Worm (Caenorhabditis elegans): ENCODE measurements around the gene srd-63.

DNA sequence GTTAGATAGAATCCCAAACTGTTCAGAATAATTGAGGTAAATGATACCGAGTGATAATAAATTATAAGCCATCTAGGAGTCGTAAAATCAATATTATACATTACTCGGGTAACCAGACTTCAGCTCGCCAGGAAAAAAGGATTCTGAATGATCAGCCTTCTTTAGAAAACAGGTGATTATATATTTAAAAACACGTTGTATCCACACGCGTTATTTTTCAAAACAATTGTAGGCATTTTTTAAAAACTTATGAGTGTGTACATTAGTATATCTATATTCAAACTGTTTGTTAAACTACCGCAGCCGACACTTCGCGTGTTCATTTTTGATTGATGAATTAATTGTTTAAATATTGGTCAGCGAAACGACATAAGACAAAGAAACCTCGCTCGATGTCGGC, 5.4 kb downstream of the srd-63 start, which contains the start of gene sri-65:
- no peak for TF ChIP-seq ceh-82 (tag; optimal IDR thresholded peaks at IDR 0.05)
- TF ChIP-seq skn-1 (tag; optimal IDR thresholded peaks at IDR 0.05) = no peak
- no peak for TF ChIP-seq snpc-4 (tag; optimal IDR thresholded peaks at IDR 0.05)
- TF ChIP-seq nhr-12 (tag; optimal IDR thresholded peaks at IDR 0.05) = no peak
- no peak for TF ChIP-seq pqm-1 (tag; optimal IDR thresholded peaks at IDR 0.05)
